Fruit fly (Drosophila melanogaster) whole organism, embryonic: ENCODE measurements around the gene CG5196.

Experiments used
- ATbp ChIP-seq: fragments of 200-800 bp; sonication (Bioruptor generic); optimal IDR thresholded peaks from 2 replicates; lab custom pipeline; 2017; ENCODE audit warnings: missing biosample characterization, mild to moderate bottlenecking, missing genetic modification characterization, missing genetic modification reagents
- CG11093 ChIP-seq: fragments of 200-800 bp; sonication (Bioruptor generic); IDR thresholded peaks from 3 replicates; pipeline ENCODE4 v1.3.6; 2022; ENCODE audit warnings: missing biosample characterization, missing genetic modification characterization
- CG11398 ChIP-seq: fragments of 200-800 bp; sonication (Bioruptor generic); optimal IDR thresholded peaks from 2 replicates; lab custom pipeline; 2016; ENCODE audit warnings: missing biosample characterization, missing genetic modification characterization
- CG13424 ChIP-seq: fragments of 200-800 bp; sonication (Bioruptor generic); optimal IDR thresholded peaks from 2 replicates; lab custom pipeline; 2019; ENCODE audit warnings: missing biosample characterization, mild to moderate bottlenecking, missing genetic modification characterization, moderate library complexity
- CG15011 ChIP-seq: fragments of 200-800 bp; sonication (Bioruptor generic); optimal IDR thresholded peaks from 3 replicates; lab custom pipeline; 2018; ENCODE audit warnings: missing biosample characterization, mild to moderate bottlenecking, missing genetic modification characterization
- CG15601 ChIP-seq: fragments of 200-800 bp; sonication (Bioruptor generic); optimal IDR thresholded peaks from 3 replicates; lab custom pipeline; 2019; ENCODE audit warnings: missing biosample characterization, mild to moderate bottlenecking, missing genetic modification characterization, moderate library complexity
- CG16779 ChIP-seq: fragments of 200-800 bp; sonication (Bioruptor generic); IDR thresholded peaks from 2 replicates; pipeline ENCODE4 v1.3.6; 2022; ENCODE audit warnings: missing biosample characterization, missing genetic modification characterization
- CG17568 ChIP-seq: fragments of 200-800 bp; sonication (Bioruptor generic); optimal IDR thresholded peaks from 2 replicates; lab custom pipeline; 2018; ENCODE audit warnings: missing biosample characterization, mild to moderate bottlenecking, missing genetic modification characterization, moderate library complexity
- CG18262 ChIP-seq: fragments of 200-800 bp; optimal IDR thresholded peaks from 3 replicates; lab custom pipeline; 2019; ENCODE audit warnings: missing biosample characterization, mild to moderate bottlenecking, missing genetic modification characterization, moderate library complexity
- CG1832 ChIP-seq: fragments of 200-800 bp; sonication (Bioruptor generic); optimal IDR thresholded peaks from 2 replicates; lab custom pipeline; 2017; ENCODE audit warnings: missing biosample characterization, mild to moderate bottlenecking, missing genetic modification characterization, inconsistent platforms
- CG18619 ChIP-seq: fragments of 200-800 bp; sonication (Bioruptor generic); optimal IDR thresholded peaks from 3 replicates; lab custom pipeline; 2017; ENCODE audit warnings: missing biosample characterization, mild to moderate bottlenecking, missing genetic modification characterization
- CG6813 ChIP-seq: fragments of 200-800 bp; sonication (Bioruptor generic); optimal IDR thresholded peaks from 2 replicates; lab custom pipeline; 2017; ENCODE audit warnings: missing biosample characterization, missing genetic modification characterization, mild to moderate bottlenecking, moderate library complexity, missing genetic modification reagents
- CG7357 ChIP-seq: fragments of 200-800 bp; sonication (Bioruptor generic); IDR thresholded peaks from 3 replicates; pipeline ENCODE4 v1.3.6; 2022; ENCODE audit warnings: missing biosample characterization, missing genetic modification characterization
- CG8089 ChIP-seq: fragments of 200-800 bp; sonication (Bioruptor generic); optimal IDR thresholded peaks from 3 replicates; lab custom pipeline; 2016; ENCODE audit warnings: missing biosample characterization, missing genetic modification characterization
- CG8765 ChIP-seq: fragments of 200-800 bp; sonication (Bioruptor generic); IDR thresholded peaks from 2 replicates; pipeline ENCODE4 v1.3.6; 2022; ENCODE audit warnings: missing biosample characterization, missing genetic modification characterization
- CG9609 ChIP-seq: fragments of 200-800 bp; sonication (Bioruptor generic); optimal IDR thresholded peaks from 3 replicates; lab custom pipeline; 2016; ENCODE audit warnings: missing biosample characterization, missing genetic modification characterization
- Doc3 ChIP-seq: fragments of 200-800 bp; sonication (Bioruptor generic); IDR thresholded peaks from 3 replicates; pipeline ENCODE4 v1.3.6; 2022; ENCODE audit warnings: missing biosample characterization, missing genetic modification characterization; ENCODE audit not compliant: partially characterized antibody
- Ets97D ChIP-seq: fragments of 200-800 bp; sonication (Bioruptor generic); optimal IDR thresholded peaks from 3 replicates; lab custom pipeline; 2016; ENCODE audit warnings: missing biosample characterization, missing genetic modification characterization
- H2.0 ChIP-seq: fragments of 200-800 bp; sonication (Bioruptor generic); IDR thresholded peaks from 2 replicates; pipeline ENCODE4 v1.3.6; 2022; ENCODE audit warnings: missing biosample characterization, missing genetic modification characterization
- Jarid2 ChIP-seq: fragments of 200-800 bp; sonication (Bioruptor generic); optimal IDR thresholded peaks from 3 replicates; lab custom pipeline; 2017; ENCODE audit warnings: mild to moderate bottlenecking, missing biosample characterization, missing genetic modification reagents, missing genetic modification characterization
- MTF-1 ChIP-seq: fragments of 200-800 bp; sonication (Bioruptor generic); optimal IDR thresholded peaks from 2 replicates; lab custom pipeline; 2018; ENCODE audit warnings: missing biosample characterization, mild to moderate bottlenecking, missing genetic modification characterization, borderline replicate concordance
- NfI ChIP-seq: fragments of 200-800 bp; sonication (Bioruptor generic); optimal IDR thresholded peaks from 3 replicates; lab custom pipeline; 2018; ENCODE audit warnings: missing biosample characterization, mild to moderate bottlenecking, missing genetic modification characterization, moderate library complexity
- PHDP ChIP-seq: fragments of 200-800 bp; sonication (Bioruptor generic); optimal IDR thresholded peaks from 3 replicates; lab custom pipeline; 2018; ENCODE audit warnings: missing biosample characterization, mild to moderate bottlenecking, missing genetic modification characterization, moderate library complexity
- Scr ChIP-seq: fragments of 200-800 bp; sonication (Bioruptor generic); IDR thresholded peaks from 2 replicates; pipeline ENCODE4 v1.3.6; 2022; ENCODE audit warnings: missing biosample characterization, missing genetic modification characterization; ENCODE audit not compliant: partially characterized antibody
- ap ChIP-seq: fragments of 200-800 bp; sonication (Bioruptor generic); IDR thresholded peaks from 2 replicates; pipeline ENCODE4 v1.3.6; 2022; ENCODE audit warnings: missing biosample characterization, missing genetic modification characterization
- br ChIP-seq: fragments of >200 bp; optimal IDR thresholded peaks from 2 replicates; lab custom pipeline; 2017
- bsh ChIP-seq, 2 experiments: fragments of 200-800 bp; sonication (Bioruptor generic); optimal IDR thresholded peaks; 2 replicates each; lab custom pipeline; 2017 to 2018; ENCODE audit warnings: mild to moderate bottlenecking in 2 of 2, missing biosample characterization in 2 of 2, missing genetic modification characterization in 2 of 2, moderate library complexity in 1 of 2
- chif ChIP-seq, 2 experiments: fragments of 200-800 bp; sonication (Bioruptor generic); optimal IDR thresholded peaks; 3 replicates each; lab custom pipeline; 2016; ENCODE audit warnings: missing biosample characterization in 2 of 2, missing genetic modification characterization in 2 of 2
- croc ChIP-seq: fragments of 200-800 bp; sonication (Bioruptor generic); conservative IDR thresholded peaks from 3 replicates; pipeline ENCODE4 v1.3.6; 2022; ENCODE audit warnings: missing biosample characterization, missing genetic modification characterization
- gsb ChIP-seq: fragments of 200-800 bp; sonication (Bioruptor generic); IDR thresholded peaks from 2 replicates; pipeline ENCODE4 v1.3.6; 2022; ENCODE audit warnings: missing biosample characterization, missing genetic modification characterization
- gt ChIP-seq: fragments of 200-800 bp; sonication (Bioruptor generic); IDR thresholded peaks from 2 replicates; pipeline ENCODE4 v1.3.6; 2022; ENCODE audit warnings: missing biosample characterization, missing genetic modification characterization
- h ChIP-seq: fragments of >200 bp; optimal IDR thresholded peaks from 2 replicates; lab custom pipeline; 2017
- jumu ChIP-seq: fragments of 200-800 bp; sonication (Bioruptor generic); optimal IDR thresholded peaks from 3 replicates; lab custom pipeline; 2016; ENCODE audit warnings: missing biosample characterization, missing genetic modification characterization
- kni ChIP-seq: fragments of 200-800 bp; sonication (Bioruptor generic); optimal IDR thresholded peaks from 3 replicates; lab custom pipeline; 2017; ENCODE audit warnings: mild to moderate bottlenecking, missing biosample characterization, missing genetic modification reagents, missing genetic modification characterization
- lbe ChIP-seq: fragments of 200-800 bp; sonication (Bioruptor generic); optimal IDR thresholded peaks from 2 replicates; lab custom pipeline; 2016; ENCODE audit warnings: missing biosample characterization, mild to moderate bottlenecking, missing genetic modification characterization
- lilli ChIP-seq: fragments of 200-800 bp; sonication (Bioruptor generic); optimal IDR thresholded peaks from 3 replicates; lab custom pipeline; 2016; ENCODE audit warnings: missing biosample characterization, missing genetic modification characterization
- maf-S ChIP-seq: fragments of 200-800 bp; sonication (Bioruptor generic); optimal IDR thresholded peaks from 2 replicates; lab custom pipeline; 2016; ENCODE audit warnings: missing biosample characterization, missing genetic modification characterization
- mld ChIP-seq: fragments of 200-800 bp; sonication (Bioruptor generic); IDR thresholded peaks from 3 replicates; pipeline ENCODE4 v1.3.6; 2022; ENCODE audit warnings: missing biosample characterization, missing genetic modification characterization; ENCODE audit not compliant: partially characterized antibody
- nmo ChIP-seq: fragments of 200-800 bp; sonication (Bioruptor generic); optimal IDR thresholded peaks from 2 replicates; lab custom pipeline; 2018; ENCODE audit warnings: missing biosample characterization, mild to moderate bottlenecking, missing genetic modification characterization, moderate library complexity
- phol ChIP-seq: fragments of 200-800 bp; sonication (Bioruptor generic); optimal IDR thresholded peaks from 3 replicates; lab custom pipeline; 2018; ENCODE audit warnings: missing biosample characterization, mild to moderate bottlenecking, missing genetic modification characterization, moderate library complexity
- prd ChIP-seq, 3 experiments: fragments of >200 bp in 2 of 3; fragments of 200-800 bp in 1 of 3; sonication (Bioruptor generic) in 1 of 3; optimal IDR thresholded peaks in 2 of 3; IDR thresholded peaks in 1 of 3; 2 replicates in 2 of 3; 3 replicates in 1 of 3; pipeline versions ENCODE4 v1.3.6 to Lab custom; 2017 to 2022; ENCODE audit warnings: missing biosample characterization in 1 of 3, missing genetic modification characterization in 1 of 3
- psq ChIP-seq: fragments of 200-800 bp; sonication (Bioruptor generic); optimal IDR thresholded peaks from 2 replicates; lab custom pipeline; 2017; ENCODE audit warnings: missing biosample characterization, missing genetic modification characterization
- schlank ChIP-seq: fragments of 200-800 bp; sonication (Bioruptor generic); optimal IDR thresholded peaks from 2 replicates; lab custom pipeline; 2018; ENCODE audit warnings: missing biosample characterization, mild to moderate bottlenecking, missing genetic modification characterization
- sima ChIP-seq: fragments of 200-800 bp; sonication (Bioruptor generic); optimal IDR thresholded peaks from 2 replicates; lab custom pipeline; 2016; ENCODE audit warnings: missing biosample characterization, missing genetic modification characterization
- sr ChIP-seq: fragments of 200-800 bp; sonication (Bioruptor generic); IDR thresholded peaks from 3 replicates; pipeline ENCODE4 v1.3.6; 2022; ENCODE audit warnings: missing biosample characterization, missing genetic modification characterization
- sug ChIP-seq: fragments of 200-800 bp; optimal IDR thresholded peaks from 2 replicates; lab custom pipeline; 2019; ENCODE audit warnings: missing biosample characterization, mild to moderate bottlenecking, missing genetic modification characterization, moderate library complexity
- tap ChIP-seq: fragments of 200-800 bp; optimal IDR thresholded peaks from 3 replicates; lab custom pipeline; 2019; ENCODE audit warnings: missing biosample characterization, mild to moderate bottlenecking, missing genetic modification characterization, moderate library complexity
- twi ChIP-seq: fragments of 200-800 bp; optimal IDR thresholded peaks from 2 replicates; lab custom pipeline; 2019; ENCODE audit warnings: missing biosample characterization, mild to moderate bottlenecking, missing genetic modification characterization, moderate library complexity
- vfl ChIP-seq: fragments of 200-800 bp; sonication (Bioruptor generic); optimal IDR thresholded peaks from 2 replicates; lab custom pipeline; 2016; ENCODE audit warnings: missing biosample characterization, missing genetic modification characterization

The CG5196 gene

DNA sequence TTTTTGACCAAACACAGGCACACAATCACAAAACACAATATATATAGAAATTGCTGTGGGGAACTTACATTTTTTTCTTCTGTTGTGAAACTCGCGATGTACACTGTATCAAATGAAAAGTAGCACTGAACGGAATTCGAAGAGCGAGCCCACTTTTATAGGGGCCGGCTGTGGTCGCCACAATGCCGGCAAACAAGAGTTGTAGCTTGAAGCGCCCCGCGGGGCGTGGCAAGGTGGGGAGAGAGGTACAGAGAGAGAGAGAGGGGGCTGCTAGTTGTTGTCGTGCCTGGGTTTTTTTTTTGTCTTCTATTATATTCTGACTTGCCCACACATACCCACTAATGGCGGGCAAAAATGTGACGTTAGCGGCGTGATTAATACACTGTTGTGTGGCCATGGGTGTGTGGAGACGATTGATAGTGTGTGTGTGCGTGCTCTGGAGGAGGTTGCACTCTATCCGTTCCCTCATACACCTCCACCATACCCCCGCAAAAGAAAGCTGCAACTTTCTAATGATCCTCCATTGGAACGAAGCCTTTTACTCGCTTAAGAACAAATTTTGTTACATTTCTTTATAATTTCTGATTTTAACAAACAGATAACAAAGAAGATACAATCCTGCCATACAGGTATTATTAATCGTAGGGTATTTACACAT, 38.9 kb upstream of the CG5196 start, which contains the start of gene GstD1 (continued):
- TF ChIP-seq CG7357 (GFP tag; lab: Robert Waterston, UW) (no peak), prd (optimal IDR thresholded peaks at IDR 0.05; lab: Kevin White, UChicago) (no peak), prd (GFP tag; IDR thresholded peaks at IDR 0.05; lab: Robert Waterston, UW) (peak; percentile 35; the same call in 1 of the 3 replicates), gt (GFP tag; lab: Robert Waterston, UW) (no peak), chif (GFP tag; optimal IDR thresholded peaks at IDR 0.05; lab: Kevin White, UChicago) (peak; percentile 11 to 62), maf-S (GFP tag; lab: Kevin White, UChicago) (no peak), twi (no peak), MTF-1 (GFP tag; lab: Kevin White, UChicago) (no peak), br (lab: Kevin White, UChicago) (no peak), NfI (GFP tag; lab: Kevin White, UChicago) (peak; percentile 31), Scr (GFP tag; lab: Robert Waterston, UW) (peak; percentile 40), sr (no peak; the same call in 1 of the 3 replicates), vfl (GFP tag; lab: Kevin White, UChicago) (no peak), CG18262 (tag; lab: Kevin White, UChicago) (peak; percentile 21), H2.0 (GFP tag; lab: Robert Waterston, UW) (0 out of 2 replicates have a peak, but pooled peaks have one; percentile 4), Ets97D (GFP tag; lab: Kevin White, UChicago) (no peak), CG8089 (no peak), kni (GFP tag; lab: Kevin White, UChicago) (peak; percentile 39), ATbp (peak; percentile 8), Jarid2 (peak; percentile 90), CG11398 (no peak), sima (GFP tag; lab: Kevin White, UChicago) (no peak), CG15601 (no peak), psq (GFP tag; lab: Kevin White, UChicago) (no peak), jumu (GFP tag; lab: Kevin White, UChicago) (peak; percentile 39), CG1832 (GFP tag; lab: Kevin White, UChicago) (no peak), CG8765 (GFP tag; lab: Robert Waterston, UW) (peak; percentile 87; the same call in 1 of the 2 replicates), PHDP (tag; lab: Kevin White, UChicago) (peak; percentile 14), gsb (GFP tag; lab: Robert Waterston, UW) (no peak), mld (GFP tag; lab: Robert Waterston, UW) (no peak), CG17568 (GFP tag; lab: Kevin White, UChicago) (no peak), CG16779 (GFP tag; lab: Robert Waterston, UW) (no peak), lilli (GFP tag; lab: Kevin White, UChicago) (peak; percentile 31), schlank (peak; percentile 15), lbe (GFP tag; lab: Kevin White, UChicago) (no peak), ap (no peak), tap (tag; lab: Kevin White, UChicago) (no peak), CG9609 (GFP tag; lab: Kevin White, UChicago) (no peak), Doc3 (GFP tag; lab: Robert Waterston, UW) (no peak), croc (GFP tag; lab: Robert Waterston, UW) (no peak), CG11093 (GFP tag; lab: Robert Waterston, UW) (no peak), sug (peak; percentile 56), CG15011 (peak; percentile 4), CG18619 (GFP tag; lab: Kevin White, UChicago) (peak; percentile 44), CG6813 (GFP tag; lab: Kevin White, UChicago) (no peak), phol (peak; percentile 28), nmo (peak; percentile 54), bsh (GFP tag; optimal IDR thresholded peaks at IDR 0.05; lab: Kevin White, UChicago) (peak in 1 of 2 experiments; percentile 68), CG13424 (peak; percentile 25), h (no peak)
